Fruit fly (Drosophila melanogaster) whole organism, prepupa: Measurements from ENCODE around the gene Edg78E.

Experiments used
- Blimp-1 ChIP-seq: fragments of 200-800 bp; sonication (Bioruptor generic); optimal IDR thresholded peaks from 3 replicates; lab custom pipeline; 2017; ENCODE audit warnings: missing biosample characterization, missing genetic modification characterization, mild to moderate bottlenecking, moderate library complexity, missing genetic modification reagents
- CG10631 ChIP-seq: fragments of 200-800 bp; sonication (Bioruptor generic); optimal IDR thresholded peaks from 2 replicates; lab custom pipeline; 2016; ENCODE audit warnings: missing biosample characterization, missing genetic modification characterization
- CG11294 ChIP-seq: fragments of 200-800 bp; sonication (Bioruptor generic); IDR thresholded peaks from 2 replicates; pipeline ENCODE4 v1.3.6; 2022; ENCODE audit warnings: missing biosample characterization, missing genetic modification characterization
- CG11902 ChIP-seq: fragments of 200-800 bp; sonication (Bioruptor generic); optimal IDR thresholded peaks from 3 replicates; lab custom pipeline; 2016; ENCODE audit warnings: missing biosample characterization, missing genetic modification characterization
- CG15336 ChIP-seq: fragments of 200-800 bp; sonication (Bioruptor generic); IDR thresholded peaks from 2 replicates; pipeline ENCODE4 v1.3.6; 2022; ENCODE audit warnings: missing biosample characterization, missing genetic modification characterization
- CG1621 ChIP-seq: fragments of 200-800 bp; sonication (Bioruptor generic); optimal IDR thresholded peaks from 3 replicates; lab custom pipeline; 2018; ENCODE audit warnings: missing biosample characterization, mild to moderate bottlenecking, missing genetic modification characterization
- CG16779 ChIP-seq: fragments of 200-800 bp; sonication (Bioruptor generic); optimal IDR thresholded peaks from 3 replicates; lab custom pipeline; 2017; ENCODE audit warnings: missing biosample characterization, mild to moderate bottlenecking, missing genetic modification characterization
- CG3032 ChIP-seq: fragments of 200-800 bp; optimal IDR thresholded peaks from 2 replicates; lab custom pipeline; 2019; ENCODE audit warnings: missing biosample characterization, mild to moderate bottlenecking, missing genetic modification characterization, moderate library complexity
- CG32006 ChIP-seq: fragments of 200-800 bp; sonication (Bioruptor generic); optimal IDR thresholded peaks from 3 replicates; lab custom pipeline; 2017; ENCODE audit warnings: missing biosample characterization, mild to moderate bottlenecking, missing genetic modification characterization
- CG6808 ChIP-seq: fragments of 200-800 bp; sonication (Bioruptor generic); optimal IDR thresholded peaks from 3 replicates; lab custom pipeline; 2017; ENCODE audit warnings: missing biosample characterization, missing genetic modification characterization, mild to moderate bottlenecking, moderate library complexity, missing genetic modification reagents
- CG6854 ChIP-seq: fragments of 200-800 bp; sonication (Bioruptor generic); optimal IDR thresholded peaks from 2 replicates; lab custom pipeline; 2017; ENCODE audit warnings: missing biosample characterization, mild to moderate bottlenecking, missing genetic modification characterization
- CG8119 ChIP-seq: fragments of 200-800 bp; sonication (Bioruptor generic); IDR thresholded peaks from 3 replicates; pipeline ENCODE4 v1.3.6; 2022; ENCODE audit warnings: missing biosample characterization, missing genetic modification characterization
- CG8632 ChIP-seq: fragments of 200-800 bp; sonication (Bioruptor generic); optimal IDR thresholded peaks from 3 replicates; lab custom pipeline; 2016; ENCODE audit warnings: missing biosample characterization, missing genetic modification characterization
- Ets21C ChIP-seq: fragments of 200-800 bp; sonication (Bioruptor generic); optimal IDR thresholded peaks from 3 replicates; lab custom pipeline; 2016; ENCODE audit warnings: missing biosample characterization, missing genetic modification characterization
- Ets96B ChIP-seq: fragments of 200-800 bp; optimal IDR thresholded peaks from 2 replicates; lab custom pipeline; 2019; ENCODE audit warnings: missing biosample characterization, mild to moderate bottlenecking, missing genetic modification characterization, moderate library complexity
- Gug ChIP-seq: fragments of 200-800 bp; sonication (Bioruptor generic); IDR thresholded peaks from 2 replicates; pipeline ENCODE4 v1.3.6; 2022; ENCODE audit warnings: missing biosample characterization, missing genetic modification characterization
- Hr38 ChIP-seq: sonication (Bioruptor generic); optimal IDR thresholded peaks from 2 replicates; lab custom pipeline; 2016; ENCODE audit warnings: missing biosample characterization, missing genetic modification characterization
- Hr39 ChIP-seq: fragments of 200-800 bp; sonication (Bioruptor generic); optimal IDR thresholded peaks from 2 replicates; lab custom pipeline; 2016; ENCODE audit warnings: missing biosample characterization, missing genetic modification characterization
- Lpt ChIP-seq: fragments of 200-800 bp; sonication (Bioruptor generic); optimal IDR thresholded peaks from 3 replicates; lab custom pipeline; 2016; ENCODE audit warnings: missing biosample characterization, missing genetic modification characterization
- OdsH ChIP-seq: fragments of 200-800 bp; sonication (Bioruptor generic); optimal IDR thresholded peaks from 3 replicates; lab custom pipeline; 2016; ENCODE audit warnings: missing biosample characterization, missing genetic modification characterization
- Smox ChIP-seq: fragments of 200-800 bp; sonication (Bioruptor generic); optimal IDR thresholded peaks from 3 replicates; lab custom pipeline; 2016; ENCODE audit warnings: missing biosample characterization, missing genetic modification characterization
- Sox102F ChIP-seq: fragments of 200-800 bp; sonication (Bioruptor generic); optimal IDR thresholded peaks from 2 replicates; lab custom pipeline; 2016; ENCODE audit warnings: missing biosample characterization, mild to moderate bottlenecking, missing genetic modification characterization
- Sox14 ChIP-seq: fragments of 200-800 bp; sonication (Bioruptor generic); optimal IDR thresholded peaks from 3 replicates; lab custom pipeline; 2016; ENCODE audit warnings: missing biosample characterization, missing genetic modification characterization
- achi ChIP-seq: fragments of 200-800 bp; sonication (Bioruptor generic); optimal IDR thresholded peaks from 3 replicates; lab custom pipeline; 2016; ENCODE audit warnings: missing biosample characterization, missing genetic modification characterization
- acj6 ChIP-seq: fragments of 200-800 bp; sonication (Bioruptor generic); optimal IDR thresholded peaks from 3 replicates; lab custom pipeline; 2016; ENCODE audit warnings: missing biosample characterization, missing genetic modification characterization
- dsx ChIP-seq: fragments of 200-800 bp; optimal IDR thresholded peaks from 3 replicates; lab custom pipeline; 2019; ENCODE audit warnings: missing biosample characterization, mild to moderate bottlenecking, missing genetic modification characterization, moderate library complexity; ENCODE audit not compliant: poor library complexity, severe bottlenecking
- eg ChIP-seq: fragments of 200-800 bp; sonication (Bioruptor generic); IDR thresholded peaks from 3 replicates; pipeline ENCODE4 v1.3.6; 2022; ENCODE audit warnings: missing biosample characterization, missing genetic modification characterization
- esn ChIP-seq: fragments of 200-800 bp; sonication (Bioruptor generic); optimal IDR thresholded peaks from 2 replicates; lab custom pipeline; 2016; ENCODE audit warnings: missing biosample characterization, mild to moderate bottlenecking, missing genetic modification characterization, moderate library complexity
- fd85E ChIP-seq: fragments of 200-800 bp; sonication (Bioruptor generic); optimal IDR thresholded peaks from 3 replicates; lab custom pipeline; 2016; ENCODE audit warnings: missing biosample characterization, missing genetic modification characterization
- fkh ChIP-seq: fragments of 200-800 bp; sonication (Bioruptor generic); optimal IDR thresholded peaks from 3 replicates; lab custom pipeline; 2017; ENCODE audit warnings: missing biosample characterization, mild to moderate bottlenecking, missing genetic modification characterization, moderate library complexity
- lz ChIP-seq: fragments of 200-800 bp; sonication (Bioruptor generic); optimal IDR thresholded peaks from 3 replicates; lab custom pipeline; 2016; ENCODE audit warnings: missing biosample characterization, missing genetic modification characterization
- pdm3 ChIP-seq: fragments of 200-800 bp; sonication (Bioruptor generic); optimal IDR thresholded peaks from 3 replicates; lab custom pipeline; 2016; ENCODE audit warnings: missing biosample characterization, missing genetic modification characterization
- salr ChIP-seq, 2 experiments: fragments of 200-800 bp; sonication (Bioruptor generic); optimal IDR thresholded peaks; 3 replicates each; lab custom pipeline; 2016 to 2018; ENCODE audit warnings: missing biosample characterization in 2 of 2, missing genetic modification characterization in 2 of 2, mild to moderate bottlenecking in 1 of 2
- spab ChIP-seq: fragments of 200-800 bp; sonication (Bioruptor generic); optimal IDR thresholded peaks from 2 replicates; lab custom pipeline; 2017; ENCODE audit warnings: missing biosample characterization, mild to moderate bottlenecking, missing genetic modification characterization, missing genetic modification reagents
- ss ChIP-seq, 2 experiments: fragments of 200-800 bp; sonication (Bioruptor generic); optimal IDR thresholded peaks; 2 replicates in 1 of 2; 3 replicates in 1 of 2; lab custom pipeline; 2017 to 2018; ENCODE audit warnings: mild to moderate bottlenecking in 2 of 2, missing biosample characterization in 2 of 2, missing genetic modification characterization in 2 of 2, moderate library complexity in 1 of 2
- svp ChIP-seq: fragments of 200-800 bp; sonication (Bioruptor generic); peaks from one replicate; lab custom pipeline; 2016; ENCODE audit warnings: missing biosample characterization, missing genetic modification characterization
- topi ChIP-seq: fragments of 200-800 bp; sonication (Bioruptor generic); optimal IDR thresholded peaks from 3 replicates; lab custom pipeline; 2016; ENCODE audit warnings: missing biosample characterization, missing genetic modification characterization
- vri ChIP-seq: fragments of 200-800 bp; sonication (Bioruptor generic); optimal IDR thresholded peaks from 3 replicates; lab custom pipeline; 2016; ENCODE audit warnings: missing biosample characterization, mild to moderate bottlenecking, missing genetic modification characterization

Gene Edg78E

DNA sequence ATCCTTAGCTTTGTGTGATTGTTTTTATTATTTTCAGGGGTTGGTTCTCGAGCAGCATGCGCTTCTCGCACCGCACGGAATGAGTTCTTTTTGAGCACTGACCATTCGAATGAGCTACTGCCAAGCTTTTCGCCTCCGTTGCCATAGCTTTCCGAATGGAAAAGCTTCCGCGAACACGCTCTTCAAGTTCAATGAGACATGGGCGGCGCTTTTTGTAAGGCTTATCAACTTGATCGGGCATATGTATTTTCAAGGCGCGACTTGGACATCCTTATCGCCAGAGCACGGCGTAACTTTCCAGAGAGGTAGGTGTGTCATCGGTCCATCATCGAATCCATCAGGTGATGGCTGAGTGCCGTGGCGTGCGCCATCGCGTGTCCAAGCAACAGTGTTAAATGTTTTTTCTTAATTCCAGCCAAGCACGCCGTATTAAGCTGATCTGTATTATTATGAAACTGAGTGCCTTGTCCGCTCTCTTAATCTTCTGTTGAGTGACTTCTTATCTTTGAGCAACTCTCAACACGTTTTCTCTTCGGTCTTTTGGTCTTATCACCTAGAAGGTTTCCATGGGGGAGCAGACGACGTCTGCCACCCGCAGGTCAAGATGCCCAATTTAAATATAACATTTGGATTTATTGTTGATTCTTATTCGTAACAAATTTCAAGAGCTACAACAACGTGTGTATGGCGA is 17.6 kb downstream of the Edg78E start, which contains the start of gene AcCoAS (continued):
- TF ChIP-seq Sox102F (GFP tag; lab: Kevin White, UChicago) (peak; percentile 52), eg (GFP tag; lab: Robert Waterston, UW) (peak; percentile 53; the same call in 2 of the 3 replicates), OdsH (GFP tag; lab: Kevin White, UChicago) (peak; percentile 24), acj6 (GFP tag; lab: Kevin White, UChicago) (peak; percentile 49), CG3032 (tag; lab: Kevin White, UChicago) (no peak), CG8119 (GFP tag; lab: Robert Waterston, UW) (peak; percentile 42; the same call in 1 of the 3 replicates), dsx (GFP tag; lab: Kevin White, UChicago) (peak; percentile 22), achi (GFP tag; lab: Kevin White, UChicago) (peak; percentile 9), fd85E (GFP tag; lab: Kevin White, UChicago) (no peak), CG11294 (GFP tag; lab: Robert Waterston, UW) (no peak), svp (GFP tag; lab: Kevin White, UChicago) (peak; percentile 97), pdm3 (GFP tag; lab: Kevin White, UChicago) (peak; percentile 40), CG11902 (no peak), ss (GFP tag; optimal IDR thresholded peaks at IDR 0.05; lab: Kevin White, UChicago) (peak; percentile 44 to 58), Smox (GFP tag; lab: Kevin White, UChicago) (peak; percentile 41), Blimp-1 (GFP tag; lab: Kevin White, UChicago) (no peak)

DNA sequence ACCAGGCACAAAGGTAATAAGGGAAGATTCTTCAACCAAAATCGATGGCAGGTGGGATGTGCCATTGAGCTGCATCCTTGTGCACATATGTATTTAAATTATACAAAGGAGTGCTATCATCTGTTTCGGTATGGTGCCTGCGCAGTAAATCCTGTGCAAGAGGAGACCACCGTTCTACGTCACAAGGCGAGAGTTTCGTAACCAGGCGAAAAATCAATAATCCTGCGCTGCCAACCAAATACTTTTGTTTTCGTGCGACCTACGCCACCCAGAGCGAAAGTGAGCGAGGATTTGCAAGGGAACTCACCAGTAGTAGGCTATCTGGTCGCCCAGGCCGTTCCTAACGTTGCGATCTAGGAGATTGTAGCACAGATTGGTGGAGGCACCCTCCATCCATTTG is 18.4 kb downstream of the Edg78E start:
- TF ChIP-seq fd85E (GFP tag; lab: Kevin White, UChicago) (no peak), eg (GFP tag; lab: Robert Waterston, UW) (no peak), Gug (GFP tag; lab: Robert Waterston, UW) (no peak), svp (GFP tag; lab: Kevin White, UChicago) (peak; percentile 59), esn (GFP tag; lab: Kevin White, UChicago) (no peak)

DNA sequence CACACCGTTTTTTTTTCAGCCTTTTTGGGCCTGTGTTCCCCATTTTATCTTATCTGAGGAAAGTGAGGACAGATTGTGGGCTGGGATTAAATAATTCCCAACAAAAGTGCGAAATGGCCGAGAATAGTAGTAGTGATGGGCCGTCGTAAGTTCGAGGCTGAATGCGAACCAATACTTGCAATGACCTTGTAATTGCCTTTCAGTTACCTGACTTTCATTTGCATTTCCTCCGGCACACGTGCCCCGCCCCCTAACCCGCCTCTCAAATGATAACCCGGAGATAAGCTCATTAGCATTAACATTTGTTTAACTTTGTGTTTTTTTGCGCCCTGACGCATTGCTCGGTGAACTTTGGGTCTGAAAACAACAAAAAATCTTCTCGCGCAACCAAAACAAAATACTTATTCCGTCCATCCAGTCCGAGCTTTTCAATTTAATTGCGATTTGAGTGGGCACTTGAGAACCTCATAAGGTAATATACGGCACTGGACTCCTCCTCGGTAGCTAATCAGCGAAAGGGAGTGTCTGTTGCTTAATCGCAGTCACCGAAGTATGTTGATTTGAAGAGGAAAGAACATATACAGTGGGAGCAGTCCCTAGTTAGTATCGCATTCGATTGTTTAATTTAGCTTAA is 19.6 kb downstream of the Edg78E start:
- TF ChIP-seq salr (GFP tag; optimal IDR thresholded peaks at IDR 0.05; lab: Kevin White, UChicago) (no peak), lz (GFP tag; lab: Kevin White, UChicago) (no peak), fd85E (GFP tag; lab: Kevin White, UChicago) (no peak), CG15336 (GFP tag; lab: Robert Waterston, UW) (no peak), CG8632 (GFP tag; lab: Kevin White, UChicago) (no peak), CG8119 (GFP tag; lab: Robert Waterston, UW) (no peak), Hr38 (GFP tag; lab: Kevin White, UChicago) (no peak), CG6854 (no peak), fkh (GFP tag; lab: Kevin White, UChicago) (no peak), CG3032 (tag; lab: Kevin White, UChicago) (no peak), Hr39 (GFP tag; lab: Kevin White, UChicago) (no peak), vri (GFP tag; lab: Kevin White, UChicago) (peak; percentile 70), eg (GFP tag; lab: Robert Waterston, UW) (no peak), pdm3 (GFP tag; lab: Kevin White, UChicago) (no peak), svp (GFP tag; lab: Kevin White, UChicago) (peak; percentile 74), CG10631 (no peak), esn (GFP tag; lab: Kevin White, UChicago) (no peak)
- TF ChIP-seq, all 60 proteins: peak for 2

DNA sequence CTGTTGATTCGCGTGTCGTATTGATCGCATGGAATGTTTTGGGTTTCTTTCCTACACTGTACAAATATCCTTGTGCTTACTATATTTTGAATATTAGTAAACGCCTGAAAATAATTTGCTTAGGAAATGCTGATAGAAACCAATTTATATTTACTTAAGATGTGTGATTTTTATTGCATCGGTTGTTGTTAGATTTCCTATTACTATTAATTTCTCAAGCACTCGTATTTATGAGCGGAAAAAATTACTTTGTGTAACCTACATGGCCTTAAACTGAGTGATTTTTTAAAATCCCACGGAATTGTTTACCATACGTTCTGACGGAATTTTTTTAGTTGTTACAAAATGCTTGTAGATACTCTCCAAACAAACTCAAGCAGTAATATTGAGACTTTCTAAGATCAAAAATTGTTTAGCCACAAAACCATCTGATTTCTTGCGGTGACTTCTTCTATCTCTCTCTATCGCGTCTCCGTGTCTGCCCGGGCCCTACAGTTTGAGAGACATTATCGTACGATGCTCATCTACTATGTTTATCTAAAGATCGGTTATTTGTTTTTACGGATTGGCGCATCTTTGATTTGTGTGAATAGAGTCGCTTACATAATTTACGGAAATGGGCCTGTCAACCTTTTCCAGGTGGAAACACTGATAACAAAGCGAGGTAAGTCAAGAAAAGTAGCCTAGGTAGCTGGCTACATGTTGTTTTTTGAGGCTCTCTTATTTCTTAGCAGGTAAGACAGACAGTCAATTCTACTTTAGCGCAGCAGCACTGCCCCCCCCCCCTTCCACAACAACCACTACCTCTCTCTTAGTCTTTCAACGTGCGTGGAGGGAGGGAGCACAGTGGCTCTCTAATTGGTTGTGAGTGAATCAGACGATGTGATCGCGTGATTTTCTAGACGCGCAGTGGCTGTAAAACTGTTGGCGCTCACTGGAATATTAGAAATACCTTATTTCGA is 21.0 kb downstream of the Edg78E start:
- TF ChIP-seq lz (GFP tag; lab: Kevin White, UChicago), result peak; percentile 51
- TF ChIP-seq CG8119 (GFP tag; lab: Robert Waterston, UW), result no peak
- TF ChIP-seq Sox14 (GFP tag; lab: Kevin White, UChicago), result peak; percentile 28
- peak; percentile 53 for TF ChIP-seq topi (GFP tag; lab: Kevin White, UChicago)
- TF ChIP-seq Lpt (GFP tag; lab: Kevin White, UChicago), result no peak
- peak; percentile 28 for TF ChIP-seq achi (GFP tag; lab: Kevin White, UChicago)
- no peak for TF ChIP-seq Ets96B (tag; lab: Kevin White, UChicago)
- peak; percentile 34 for TF ChIP-seq CG6808 (GFP tag; lab: Kevin White, UChicago)
- TF ChIP-seq ss (GFP tag; optimal IDR thresholded peaks at IDR 0.05; lab: Kevin White, UChicago), result peak in 1 of 2 experiments; percentile 50
- peak; percentile 8 for TF ChIP-seq CG8632 (GFP tag; lab: Kevin White, UChicago)
- TF ChIP-seq CG32006, result no peak
- TF ChIP-seq CG1621 (tag; lab: Kevin White, UChicago), result no peak
- no peak for TF ChIP-seq CG16779 (tag; lab: Kevin White, UChicago)
- no peak for TF ChIP-seq spab
- TF ChIP-seq CG15336 (GFP tag; lab: Robert Waterston, UW), result no peak
- peak; percentile 1 for TF ChIP-seq CG11902
- peak; percentile 42; the same call in 1 of the 3 replicates for TF ChIP-seq eg (GFP tag; lab: Robert Waterston, UW)
- peak; percentile 48 for TF ChIP-seq Ets21C
